Worm (Caenorhabditis elegans) whole organism, midembryonic: Measurements from ENCODE around the gene vit-6.

ENCODE experiments used
- cog-1 ChIP-seq: sonication (generic microtip); optimal IDR thresholded peaks from 2 replicates; lab custom pipeline; 2016; ENCODE audit warnings: missing genetic modification characterization, missing compliant biosample characterization
- flt-1 ChIP-seq: fragments of 200-800 bp; sonication (Bioruptor generic); IDR thresholded peaks from 2 replicates; pipeline ENCODE4 v1.3.6; 2022; ENCODE audit warnings: missing genetic modification characterization, missing compliant biosample characterization
- klf-2 ChIP-seq: fragments of 200-800 bp; sonication (Bioruptor generic); conservative IDR thresholded peaks from 2 replicates; pipeline ENCODE4 v1.3.6; 2022; ENCODE audit warnings: missing genetic modification reagents, missing genetic modification characterization, missing compliant biosample characterization
- ref-1 ChIP-seq: fragments of 200-800 bp; sonication (Bioruptor generic); conservative IDR thresholded peaks from 2 replicates; pipeline ENCODE4 v1.3.6; 2022; ENCODE audit warnings: missing genetic modification reagents, missing genetic modification characterization, missing compliant biosample characterization
- tab-1 ChIP-seq: fragments of 200-800 bp; sonication (Bioruptor generic); IDR thresholded peaks from 2 replicates; pipeline ENCODE4 v1.3.6; 2022; ENCODE audit warnings: missing genetic modification characterization, missing compliant biosample characterization
- ztf-23 ChIP-seq: fragments of 200-800 bp; sonication (Bioruptor generic); IDR thresholded peaks from 2 replicates; pipeline ENCODE4 v1.3.6; 2022; ENCODE audit warnings: missing genetic modification reagents, missing genetic modification characterization, missing compliant biosample characterization
- ztf-29 ChIP-seq: fragments of 200-800 bp; sonication (Bioruptor generic); IDR thresholded peaks from 2 replicates; pipeline ENCODE4 v1.3.6; 2022; ENCODE audit warnings: missing genetic modification reagents, missing genetic modification characterization, missing compliant biosample characterization

DNA sequence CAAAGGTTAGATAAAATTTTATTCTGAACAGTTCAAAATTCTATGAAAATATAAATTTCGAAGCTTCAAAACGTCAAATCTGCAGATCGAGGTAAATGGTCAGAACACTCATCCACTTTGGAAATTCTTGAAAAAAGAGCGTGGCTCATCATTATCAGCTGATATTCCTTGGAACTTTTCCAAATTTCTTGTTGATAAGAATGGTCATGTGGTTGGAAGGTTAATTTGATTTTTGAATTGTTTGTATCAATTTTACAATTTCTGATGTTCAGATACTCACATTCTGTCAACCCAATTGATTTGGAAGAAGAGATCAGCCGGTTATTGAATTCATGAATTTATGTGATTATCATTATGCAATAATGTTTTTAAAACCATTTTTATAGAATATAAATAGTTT is 37.9 kb upstream of the vit-6 start:
- no peak for TF ChIP-seq tab-1 (GFP tag; lab: Robert Waterston, UW)
- TF ChIP-seq ref-1, result no peak
- TF ChIP-seq flt-1 (GFP tag; lab: Robert Waterston, UW), result no peak
- no peak for TF ChIP-seq ztf-29 (GFP tag; lab: Robert Waterston, UW)
- no peak for TF ChIP-seq cog-1 (tag; lab: Kevin White, UChicago)
- no peak for TF ChIP-seq ztf-23 (GFP tag; lab: Robert Waterston, UW)
- no peak for TF ChIP-seq klf-2 (GFP tag; lab: Robert Waterston, UW)
